Worm (Caenorhabditis elegans): ENCODE data around the gene perm-3.

- TF ChIP-seq cog-1 (tag; optimal IDR thresholded peaks at IDR 0.05) (no peak), T22C8.4 (GFP tag; IDR thresholded peaks at IDR 0.05) (no peak), tab-1 (GFP tag; IDR thresholded peaks at IDR 0.05) (no peak), med-1 (GFP tag; optimal IDR thresholded peaks at IDR 0.05; ENCODE audit: insufficient read depth) (no peak), klf-2 (GFP tag; conservative IDR thresholded peaks at IDR 0.05) (no peak), flt-1 (GFP tag; IDR thresholded peaks at IDR 0.05) (no peak), ztf-29 (GFP tag; IDR thresholded peaks at IDR 0.05) (no peak)
Measured at ce11 chrIV:5367899-5368298, 26.7 kb downstream of the perm-3 start.
